Fruit fly (Drosophila melanogaster): Measurements from ENCODE around the gene DCX-EMAP.

Gene DCX-EMAP

DNA sequence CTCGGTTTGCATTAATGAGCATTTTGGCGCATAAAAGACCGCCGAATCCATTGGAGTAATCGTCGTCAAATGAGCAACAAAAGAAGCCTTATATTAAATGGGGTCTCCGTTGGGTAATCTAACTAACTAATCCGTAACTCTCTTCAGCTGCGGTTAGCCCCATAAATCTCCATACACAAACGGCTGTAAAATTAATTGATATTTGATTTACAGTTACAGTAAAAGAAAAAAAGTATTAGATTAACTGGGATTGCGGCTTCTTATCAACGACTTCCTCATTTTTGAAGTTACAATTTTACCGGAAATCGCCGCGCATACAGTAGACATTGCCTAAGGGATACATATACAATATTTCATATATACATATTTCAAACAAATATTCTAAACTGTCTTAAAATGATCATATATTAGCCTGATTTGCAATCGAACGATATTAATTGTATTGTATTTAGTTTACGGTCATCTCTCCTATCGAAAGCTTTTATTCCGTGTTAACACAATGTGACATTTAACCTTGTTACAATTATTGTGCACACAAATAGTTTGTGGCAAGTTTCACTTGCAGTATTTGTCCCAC lies 82.8 kb downstream of the DCX-EMAP start:
- TF ChIP-seq vvl (GFP tag; IDR thresholded peaks at IDR 0.05) (peak; percentile 56; the same call in 1 of the 2 replicates), Antp (GFP tag; optimal IDR thresholded peaks at IDR 0.05) (no peak), CTCF (GFP tag; optimal IDR thresholded peaks at IDR 0.05) (no peak), Hr78 (GFP tag; optimal IDR thresholded peaks at IDR 0.05) (peak in 1 of 2 experiments; percentile 87), CG11504 (tag; optimal IDR thresholded peaks at IDR 0.05) (peak; percentile 48), schlank (tag; optimal IDR thresholded peaks at IDR 0.05) (no peak), YL-1 (GFP tag; optimal IDR thresholded peaks at IDR 0.05) (no peak), row (GFP tag; IDR thresholded peaks at IDR 0.05) (0 out of 3 replicates have a peak, but pooled peaks have one; percentile 17), CG8290 (GFP tag; optimal IDR thresholded peaks at IDR 0.05) (no peak), CG8290 (tag; optimal IDR thresholded peaks at IDR 0.05) (no peak), Jarid2 (GFP tag; optimal IDR thresholded peaks at IDR 0.05) (no peak), sens (GFP tag) (peak; percentile 29), CG18262 (tag; optimal IDR thresholded peaks at IDR 0.05) (peak; percentile 16), dysf (GFP tag; IDR thresholded peaks at IDR 0.05) (peak; percentile 16; the same call in 1 of the 3 replicates), gem (tag; optimal IDR thresholded peaks at IDR 0.05) (peak; percentile 27), dmrt99B (tag; optimal IDR thresholded peaks at IDR 0.05) (peak; percentile 33), CG17568 (GFP tag; optimal IDR thresholded peaks at IDR 0.05) (peak; percentile 14), Eip74EF (GFP tag; optimal IDR thresholded peaks at IDR 0.05) (peak in 1 of 2 experiments; percentile 46), eve (GFP tag; optimal IDR thresholded peaks at IDR 0.05) (peak in 1 of 2 experiments; percentile 26), CG11456 (GFP tag; IDR thresholded peaks at IDR 0.05) (no peak), CG30403 (GFP tag; optimal IDR thresholded peaks at IDR 0.05) (peak; percentile 1), CG7963 (GFP tag; IDR thresholded peaks at IDR 0.05; ENCODE audit: partially characterized antibody) (no peak), lmd (GFP tag; IDR thresholded peaks at IDR 0.05) (no peak), Vsx1 (GFP tag; optimal IDR thresholded peaks at IDR 0.05) (peak; percentile 29), pan (optimal IDR thresholded peaks at IDR 0.05) (no peak), pan (GFP tag; optimal IDR thresholded peaks at IDR 0.05 in 1 of 2, IDR thresholded peaks at IDR 0.05 in 1 of 2) (peak in 1 of 2 experiments; percentile 23), CG7839 (tag; optimal IDR thresholded peaks at IDR 0.05) (peak; percentile 11), Med (GFP tag) (peak; percentile 2), grau (tag; optimal IDR thresholded peaks at IDR 0.05) (peak; percentile 77), tin (GFP tag; optimal IDR thresholded peaks at IDR 0.05) (no peak), CG1233 (GFP tag; optimal IDR thresholded peaks at IDR 0.05) (no peak), C15 (GFP tag; IDR thresholded peaks at IDR 0.05) (no peak), Hr3 (GFP tag; optimal IDR thresholded peaks at IDR 0.05) (no peak), CG9817 (tag; optimal IDR thresholded peaks at IDR 0.05) (no peak), ewg (GFP tag; optimal IDR thresholded peaks at IDR 0.05) (no peak), CG34422 (GFP tag; IDR thresholded peaks at IDR 0.05) (0 out of 3 replicates have a peak, but pooled peaks have one; percentile 44), D19A (tag; optimal IDR thresholded peaks at IDR 0.05) (peak; percentile 22), CG17829 (tag; optimal IDR thresholded peaks at IDR 0.05) (peak; percentile 6), phol (tag; optimal IDR thresholded peaks at IDR 0.05) (peak; percentile 2), Sox102F (GFP tag; optimal IDR thresholded peaks at IDR 0.05) (peak; percentile 6), exex (tag; optimal IDR thresholded peaks at IDR 0.05) (peak; percentile 92), CG2712 (tag; optimal IDR thresholded peaks at IDR 0.05) (peak; percentile 2), Nf-YC (tag; optimal IDR thresholded peaks at IDR 0.05) (no peak), CG2678 (tag; optimal IDR thresholded peaks at IDR 0.05) (peak; percentile 1), sim (GFP tag; IDR thresholded peaks at IDR 0.05) (no peak), H15 (GFP tag; IDR thresholded peaks at IDR 0.05) (no peak), CG7357 (GFP tag; IDR thresholded peaks at IDR 0.05) (no peak), CG4820 (GFP tag; optimal IDR thresholded peaks at IDR 0.05) (no peak)
